Fruit fly (Drosophila melanogaster) whole organism, prepupa: ENCODE measurements around the gene CG10654.

Source experiments
- Blimp-1 ChIP-seq: fragments of 200-800 bp; sonication (Bioruptor generic); optimal IDR thresholded peaks from 3 replicates; lab custom pipeline; 2017; ENCODE audit warnings: missing biosample characterization, missing genetic modification characterization, mild to moderate bottlenecking, moderate library complexity, missing genetic modification reagents
- CG10631 ChIP-seq: fragments of 200-800 bp; sonication (Bioruptor generic); optimal IDR thresholded peaks from 2 replicates; lab custom pipeline; 2016; ENCODE audit warnings: missing biosample characterization, missing genetic modification characterization
- CG10669 ChIP-seq: fragments of 200-800 bp; sonication (Bioruptor generic); optimal IDR thresholded peaks from 3 replicates; lab custom pipeline; 2018; ENCODE audit warnings: missing biosample characterization, mild to moderate bottlenecking, missing genetic modification characterization, moderate library complexity
- CG11294 ChIP-seq: fragments of 200-800 bp; sonication (Bioruptor generic); IDR thresholded peaks from 2 replicates; pipeline ENCODE4 v1.3.6; 2022; ENCODE audit warnings: missing biosample characterization, missing genetic modification characterization
- CG11762 ChIP-seq: fragments of 200-800 bp; sonication (Bioruptor generic); optimal IDR thresholded peaks from 3 replicates; lab custom pipeline; 2016; ENCODE audit warnings: missing biosample characterization, missing genetic modification characterization; ENCODE audit not compliant: insufficient read depth
- CG11902 ChIP-seq: fragments of 200-800 bp; sonication (Bioruptor generic); optimal IDR thresholded peaks from 3 replicates; lab custom pipeline; 2016; ENCODE audit warnings: missing biosample characterization, missing genetic modification characterization
- CG1621 ChIP-seq: fragments of 200-800 bp; sonication (Bioruptor generic); optimal IDR thresholded peaks from 3 replicates; lab custom pipeline; 2018; ENCODE audit warnings: missing biosample characterization, mild to moderate bottlenecking, missing genetic modification characterization
- CG16779 ChIP-seq: fragments of 200-800 bp; sonication (Bioruptor generic); optimal IDR thresholded peaks from 3 replicates; lab custom pipeline; 2017; ENCODE audit warnings: missing biosample characterization, mild to moderate bottlenecking, missing genetic modification characterization
- CG3032 ChIP-seq: fragments of 200-800 bp; optimal IDR thresholded peaks from 2 replicates; lab custom pipeline; 2019; ENCODE audit warnings: missing biosample characterization, mild to moderate bottlenecking, missing genetic modification characterization, moderate library complexity
- CG31627 ChIP-seq: fragments of 200-800 bp; sonication (Bioruptor generic); optimal IDR thresholded peaks from 3 replicates; lab custom pipeline; 2016; ENCODE audit warnings: missing biosample characterization, missing genetic modification characterization
- CG34406 ChIP-seq: fragments of 200-800 bp; sonication (Bioruptor generic); optimal IDR thresholded peaks from 3 replicates; lab custom pipeline; 2016; ENCODE audit warnings: missing biosample characterization, missing genetic modification characterization
- CG3919 ChIP-seq: fragments of 200-800 bp; sonication (Bioruptor generic); optimal IDR thresholded peaks from 3 replicates; lab custom pipeline; 2016; ENCODE audit warnings: missing biosample characterization, missing genetic modification characterization
- CG4318 ChIP-seq: fragments of 200-800 bp; sonication (Bioruptor generic); optimal IDR thresholded peaks from 3 replicates; lab custom pipeline; 2017; ENCODE audit warnings: missing biosample characterization, mild to moderate bottlenecking, missing genetic modification characterization
- CG6276 ChIP-seq: fragments of 200-800 bp; sonication (Bioruptor generic); optimal IDR thresholded peaks from 2 replicates; lab custom pipeline; 2017; ENCODE audit warnings: missing biosample characterization, mild to moderate bottlenecking, missing genetic modification characterization
- CG6808 ChIP-seq: fragments of 200-800 bp; sonication (Bioruptor generic); optimal IDR thresholded peaks from 3 replicates; lab custom pipeline; 2017; ENCODE audit warnings: missing biosample characterization, missing genetic modification characterization, mild to moderate bottlenecking, moderate library complexity, missing genetic modification reagents
- CG6854 ChIP-seq: fragments of 200-800 bp; sonication (Bioruptor generic); optimal IDR thresholded peaks from 2 replicates; lab custom pipeline; 2017; ENCODE audit warnings: missing biosample characterization, mild to moderate bottlenecking, missing genetic modification characterization
- CG7368 ChIP-seq: fragments of 200-800 bp; sonication (Bioruptor generic); optimal IDR thresholded peaks from 3 replicates; lab custom pipeline; 2016; ENCODE audit warnings: missing biosample characterization, missing genetic modification characterization
- CG8119 ChIP-seq: fragments of 200-800 bp; sonication (Bioruptor generic); IDR thresholded peaks from 3 replicates; pipeline ENCODE4 v1.3.6; 2022; ENCODE audit warnings: missing biosample characterization, missing genetic modification characterization
- CG8632 ChIP-seq: fragments of 200-800 bp; sonication (Bioruptor generic); optimal IDR thresholded peaks from 3 replicates; lab custom pipeline; 2016; ENCODE audit warnings: missing biosample characterization, missing genetic modification characterization
- Eip75B ChIP-seq: fragments of 200-800 bp; sonication (Bioruptor generic); optimal IDR thresholded peaks from 3 replicates; lab custom pipeline; 2016; ENCODE audit warnings: missing biosample characterization, missing genetic modification characterization
- Eip78C ChIP-seq: fragments of 200-800 bp; sonication (Bioruptor generic); peaks from one replicate; lab custom pipeline; 2016; ENCODE audit warnings: missing biosample characterization, missing genetic modification characterization
- Eip93F ChIP-seq: fragments of 200-800 bp; sonication (Bioruptor generic); optimal IDR thresholded peaks from 2 replicates; lab custom pipeline; 2016; ENCODE audit warnings: missing biosample characterization, mild to moderate bottlenecking, missing genetic modification characterization
- Ets21C ChIP-seq: fragments of 200-800 bp; sonication (Bioruptor generic); optimal IDR thresholded peaks from 3 replicates; lab custom pipeline; 2016; ENCODE audit warnings: missing biosample characterization, missing genetic modification characterization
- Ets96B ChIP-seq: fragments of 200-800 bp; optimal IDR thresholded peaks from 2 replicates; lab custom pipeline; 2019; ENCODE audit warnings: missing biosample characterization, mild to moderate bottlenecking, missing genetic modification characterization, moderate library complexity
- Gug ChIP-seq: fragments of 200-800 bp; sonication (Bioruptor generic); IDR thresholded peaks from 2 replicates; pipeline ENCODE4 v1.3.6; 2022; ENCODE audit warnings: missing biosample characterization, missing genetic modification characterization
- Hr38 ChIP-seq: sonication (Bioruptor generic); optimal IDR thresholded peaks from 2 replicates; lab custom pipeline; 2016; ENCODE audit warnings: missing biosample characterization, missing genetic modification characterization
- Hr39 ChIP-seq: fragments of 200-800 bp; sonication (Bioruptor generic); optimal IDR thresholded peaks from 2 replicates; lab custom pipeline; 2016; ENCODE audit warnings: missing biosample characterization, missing genetic modification characterization
- Hr4 ChIP-seq: fragments of 200-800 bp; sonication (Bioruptor generic); optimal IDR thresholded peaks from 3 replicates; lab custom pipeline; 2016; ENCODE audit warnings: missing biosample characterization, missing genetic modification characterization
- Lpt ChIP-seq: fragments of 200-800 bp; sonication (Bioruptor generic); optimal IDR thresholded peaks from 3 replicates; lab custom pipeline; 2016; ENCODE audit warnings: missing biosample characterization, missing genetic modification characterization
- Met ChIP-seq: fragments of 200-800 bp; sonication (Bioruptor generic); optimal IDR thresholded peaks from 3 replicates; lab custom pipeline; 2016; ENCODE audit warnings: missing biosample characterization, missing genetic modification characterization
- OdsH ChIP-seq: fragments of 200-800 bp; sonication (Bioruptor generic); optimal IDR thresholded peaks from 3 replicates; lab custom pipeline; 2016; ENCODE audit warnings: missing biosample characterization, missing genetic modification characterization
- Smox ChIP-seq: fragments of 200-800 bp; sonication (Bioruptor generic); optimal IDR thresholded peaks from 3 replicates; lab custom pipeline; 2016; ENCODE audit warnings: missing biosample characterization, missing genetic modification characterization
- Sox102F ChIP-seq: fragments of 200-800 bp; sonication (Bioruptor generic); optimal IDR thresholded peaks from 2 replicates; lab custom pipeline; 2016; ENCODE audit warnings: missing biosample characterization, mild to moderate bottlenecking, missing genetic modification characterization
- Sox14 ChIP-seq: fragments of 200-800 bp; sonication (Bioruptor generic); optimal IDR thresholded peaks from 3 replicates; lab custom pipeline; 2016; ENCODE audit warnings: missing biosample characterization, missing genetic modification characterization
- Sox15 ChIP-seq: fragments of 200-800 bp; sonication (Bioruptor generic); optimal IDR thresholded peaks from 3 replicates; lab custom pipeline; 2016; ENCODE audit warnings: missing biosample characterization, missing genetic modification characterization
- acj6 ChIP-seq: fragments of 200-800 bp; sonication (Bioruptor generic); optimal IDR thresholded peaks from 3 replicates; lab custom pipeline; 2016; ENCODE audit warnings: missing biosample characterization, missing genetic modification characterization
- dac ChIP-seq: fragments of 200-800 bp; sonication (Bioruptor generic); optimal IDR thresholded peaks from 2 replicates; lab custom pipeline; 2017; ENCODE audit warnings: missing biosample characterization, mild to moderate bottlenecking, missing genetic modification characterization
- dsx ChIP-seq: fragments of 200-800 bp; optimal IDR thresholded peaks from 3 replicates; lab custom pipeline; 2019; ENCODE audit warnings: missing biosample characterization, mild to moderate bottlenecking, missing genetic modification characterization, moderate library complexity; ENCODE audit not compliant: poor library complexity, severe bottlenecking
- esn ChIP-seq: fragments of 200-800 bp; sonication (Bioruptor generic); optimal IDR thresholded peaks from 2 replicates; lab custom pipeline; 2016; ENCODE audit warnings: missing biosample characterization, mild to moderate bottlenecking, missing genetic modification characterization, moderate library complexity
- lz ChIP-seq: fragments of 200-800 bp; sonication (Bioruptor generic); optimal IDR thresholded peaks from 3 replicates; lab custom pipeline; 2016; ENCODE audit warnings: missing biosample characterization, missing genetic modification characterization
- pdm3 ChIP-seq: fragments of 200-800 bp; sonication (Bioruptor generic); optimal IDR thresholded peaks from 3 replicates; lab custom pipeline; 2016; ENCODE audit warnings: missing biosample characterization, missing genetic modification characterization
- salr ChIP-seq, 2 experiments: fragments of 200-800 bp; sonication (Bioruptor generic); optimal IDR thresholded peaks; 3 replicates each; lab custom pipeline; 2016 to 2018; ENCODE audit warnings: missing biosample characterization in 2 of 2, missing genetic modification characterization in 2 of 2, mild to moderate bottlenecking in 1 of 2
- spab ChIP-seq: fragments of 200-800 bp; sonication (Bioruptor generic); optimal IDR thresholded peaks from 2 replicates; lab custom pipeline; 2017; ENCODE audit warnings: missing biosample characterization, mild to moderate bottlenecking, missing genetic modification characterization, missing genetic modification reagents
- svp ChIP-seq: fragments of 200-800 bp; sonication (Bioruptor generic); peaks from one replicate; lab custom pipeline; 2016; ENCODE audit warnings: missing biosample characterization, missing genetic modification characterization
- topi ChIP-seq: fragments of 200-800 bp; sonication (Bioruptor generic); optimal IDR thresholded peaks from 3 replicates; lab custom pipeline; 2016; ENCODE audit warnings: missing biosample characterization, missing genetic modification characterization
- vri ChIP-seq: fragments of 200-800 bp; sonication (Bioruptor generic); optimal IDR thresholded peaks from 3 replicates; lab custom pipeline; 2016; ENCODE audit warnings: missing biosample characterization, mild to moderate bottlenecking, missing genetic modification characterization

CG10654 gene

dm6 chr3L:12533392-12534070 is 25.9 kb upstream of the CG10654 start, which contains the start of the genes Tsf2 and CG34242 (continued):
- no peak for TF ChIP-seq salr (GFP tag; optimal IDR thresholded peaks at IDR 0.05; lab: Kevin White, UChicago)
- peak; percentile 74 for TF ChIP-seq spab (GFP tag; lab: Kevin White, UChicago)
- TF ChIP-seq Sox14 (GFP tag; lab: Kevin White, UChicago), result no peak
- TF ChIP-seq pdm3 (GFP tag; lab: Kevin White, UChicago), result no peak
- peak; percentile 88 for TF ChIP-seq dsx (GFP tag; lab: Kevin White, UChicago)
- TF ChIP-seq CG8119 (GFP tag; lab: Robert Waterston, UW), result no peak
- TF ChIP-seq Hr38 (GFP tag; lab: Kevin White, UChicago), result no peak
- TF ChIP-seq CG6854 (GFP tag; lab: Kevin White, UChicago), result no peak

- TF ChIP-seq vri (GFP tag; lab: Kevin White, UChicago) (no peak), CG7368 (GFP tag; lab: Kevin White, UChicago) (no peak), topi (GFP tag; lab: Kevin White, UChicago) (no peak), Hr38 (GFP tag; lab: Kevin White, UChicago) (no peak), svp (peak; percentile 92)
Observed at dm6 chr3L:12532220-12532619, 24.6 kb upstream of the CG10654 start.

- TF ChIP-seq CG3032 (tag; lab: Kevin White, UChicago), result no peak
- no peak for TF ChIP-seq CG11294 (GFP tag; lab: Robert Waterston, UW)
- no peak for TF ChIP-seq CG10631 (GFP tag; lab: Kevin White, UChicago)
- TF ChIP-seq Hr4 (GFP tag; lab: Kevin White, UChicago), result no peak
- TF ChIP-seq spab (GFP tag; lab: Kevin White, UChicago), result no peak
- TF ChIP-seq dac (GFP tag; lab: Kevin White, UChicago), result no peak
- peak; percentile 24 for TF ChIP-seq esn (GFP tag; lab: Kevin White, UChicago)
- TF ChIP-seq CG10669, result no peak
- peak; percentile 90 for TF ChIP-seq CG1621 (tag; lab: Kevin White, UChicago)
- TF ChIP-seq CG16779 (tag; lab: Kevin White, UChicago), result no peak
- TF ChIP-seq CG6276 (GFP tag; lab: Kevin White, UChicago), result no peak
- TF ChIP-seq CG34406 (GFP tag; lab: Kevin White, UChicago), result no peak
- TF ChIP-seq Ets21C (GFP tag; lab: Kevin White, UChicago), result no peak
- no peak for TF ChIP-seq CG11762 (GFP tag; lab: Kevin White, UChicago)
- TF ChIP-seq CG7368 (GFP tag; lab: Kevin White, UChicago), result no peak
- no peak for TF ChIP-seq CG4318 (GFP tag; lab: Kevin White, UChicago)
- TF ChIP-seq Ets96B, result no peak
- TF ChIP-seq CG31627 (GFP tag; lab: Kevin White, UChicago), result no peak
- no peak for TF ChIP-seq vri (GFP tag; lab: Kevin White, UChicago)
- no peak for TF ChIP-seq Sox14 (GFP tag; lab: Kevin White, UChicago)
- no peak for TF ChIP-seq Eip75B (GFP tag; lab: Kevin White, UChicago)
- TF ChIP-seq topi (GFP tag; lab: Kevin White, UChicago), result no peak
- TF ChIP-seq Lpt (GFP tag; lab: Kevin White, UChicago), result no peak
- peak; percentile 7 for TF ChIP-seq lz
- no peak for TF ChIP-seq dsx (GFP tag; lab: Kevin White, UChicago)
- no peak for TF ChIP-seq CG8632 (GFP tag; lab: Kevin White, UChicago)
- TF ChIP-seq Met, result peak; percentile 18
- TF ChIP-seq Gug (GFP tag; lab: Robert Waterston, UW), result no peak
- no peak for TF ChIP-seq CG3919
- no peak for TF ChIP-seq CG11902 (GFP tag; lab: Kevin White, UChicago)
- TF ChIP-seq svp, result peak; percentile 87
- TF ChIP-seq Blimp-1, result no peak
- no peak for TF ChIP-seq Sox102F
- no peak for TF ChIP-seq CG6808 (GFP tag; lab: Kevin White, UChicago)
- no peak for TF ChIP-seq Eip93F (GFP tag; lab: Kevin White, UChicago)
- no peak for TF ChIP-seq salr (GFP tag; optimal IDR thresholded peaks at IDR 0.05; lab: Kevin White, UChicago)
- peak; percentile 2 for TF ChIP-seq acj6 (GFP tag; lab: Kevin White, UChicago)
- peak; percentile 3 for TF ChIP-seq OdsH (GFP tag; lab: Kevin White, UChicago)
- peak; percentile 48 for TF ChIP-seq Eip78C
- TF ChIP-seq Hr39 (GFP tag; lab: Kevin White, UChicago), result no peak
- TF ChIP-seq Sox15 (GFP tag; lab: Kevin White, UChicago), result no peak
- no peak for TF ChIP-seq Smox (GFP tag; lab: Kevin White, UChicago)
Observed at dm6 chr3L:12530044-12530443, 22.4 kb upstream of the CG10654 start, which contains the start of gene nst. nst (minus strand) TSS chr3L:12530171.
